Fruit fly (Drosophila melanogaster) whole organism, embryonic: ENCODE results near the gene dachs.

ENCODE experiments used
- Antp ChIP-seq: fragments of 200-800 bp; sonication (Bioruptor generic); optimal IDR thresholded peaks from 3 replicates; lab custom pipeline; 2016; ENCODE audit warnings: missing biosample characterization, missing genetic modification characterization
- Bgb ChIP-seq: fragments of 200-800 bp; sonication (Bioruptor generic); IDR thresholded peaks from 2 replicates; pipeline ENCODE4 v1.3.6; 2022; ENCODE audit warnings: missing biosample characterization, missing genetic modification characterization; ENCODE audit not compliant: partially characterized antibody
- Blimp-1 ChIP-seq: fragments of 200-800 bp; sonication (Bioruptor generic); optimal IDR thresholded peaks from 3 replicates; lab custom pipeline; 2018; ENCODE audit warnings: missing biosample characterization, missing genetic modification characterization, mild to moderate bottlenecking, moderate library complexity, missing genetic modification reagents
- CG10431 ChIP-seq: fragments of 200-800 bp; sonication (Bioruptor generic); optimal IDR thresholded peaks from 3 replicates; lab custom pipeline; 2018; ENCODE audit warnings: missing biosample characterization, mild to moderate bottlenecking, missing genetic modification characterization
- CG10565 ChIP-seq: fragments of 200-800 bp; sonication (Bioruptor generic); optimal IDR thresholded peaks from 3 replicates; lab custom pipeline; 2016; ENCODE audit warnings: missing biosample characterization, mild to moderate bottlenecking, missing genetic modification characterization
- CG10654 ChIP-seq: fragments of 200-800 bp; sonication (Bioruptor generic); optimal IDR thresholded peaks from 2 replicates; lab custom pipeline; 2016; ENCODE audit warnings: missing biosample characterization, missing genetic modification characterization
- CG11085 ChIP-seq: fragments of 200-800 bp; sonication (Bioruptor generic); IDR thresholded peaks from 2 replicates; pipeline ENCODE4 v1.3.6; 2022; ENCODE audit warnings: missing biosample characterization, missing genetic modification characterization
- CG11456 ChIP-seq: fragments of 200-800 bp; sonication (Bioruptor generic); IDR thresholded peaks from 3 replicates; pipeline ENCODE4 v1.3.6; 2022; ENCODE audit warnings: missing biosample characterization, missing genetic modification characterization
- CG12155 ChIP-seq: fragments of 200-800 bp; sonication (Bioruptor generic); optimal IDR thresholded peaks from 3 replicates; lab custom pipeline; 2016; ENCODE audit warnings: missing biosample characterization, missing genetic modification characterization
- CG12391 ChIP-seq: fragments of 200-800 bp; sonication (Bioruptor generic); optimal IDR thresholded peaks from 3 replicates; lab custom pipeline; 2018; ENCODE audit warnings: missing biosample characterization, mild to moderate bottlenecking, missing genetic modification characterization, moderate library complexity
- CG13287 ChIP-seq: fragments of 200-800 bp; sonication (Bioruptor generic); IDR thresholded peaks from 2 replicates; pipeline ENCODE4 v1.3.6; 2022; ENCODE audit warnings: missing biosample characterization, missing genetic modification characterization; ENCODE audit not compliant: partially characterized antibody
- CG13624 ChIP-seq: fragments of 200-800 bp; sonication (Bioruptor generic); optimal IDR thresholded peaks from 2 replicates; lab custom pipeline; 2016; ENCODE audit warnings: missing biosample characterization, missing genetic modification characterization
- CG14014 ChIP-seq: fragments of 200-800 bp; sonication (Bioruptor generic); IDR thresholded peaks from 2 replicates; pipeline ENCODE4 v1.3.6; 2022; ENCODE audit warnings: missing biosample characterization, missing genetic modification characterization
- CG15514 ChIP-seq: fragments of 200-800 bp; sonication (Bioruptor generic); optimal IDR thresholded peaks from 3 replicates; lab custom pipeline; 2017; ENCODE audit warnings: missing biosample characterization, missing genetic modification characterization, mild to moderate bottlenecking, moderate library complexity, missing genetic modification reagents
- CG15696 ChIP-seq: fragments of 200-800 bp; sonication (Bioruptor generic); optimal IDR thresholded peaks from 2 replicates; lab custom pipeline; 2019; ENCODE audit warnings: missing biosample characterization, mild to moderate bottlenecking, missing genetic modification characterization, moderate library complexity
- CG16815 ChIP-seq: fragments of 200-800 bp; sonication (Bioruptor generic); optimal IDR thresholded peaks from 3 replicates; lab custom pipeline; 2017; ENCODE audit warnings: missing biosample characterization, mild to moderate bottlenecking, missing genetic modification characterization
- CG16863 ChIP-seq: fragments of 200-800 bp; sonication (Bioruptor generic); optimal IDR thresholded peaks from 3 replicates; lab custom pipeline; 2016; ENCODE audit warnings: missing biosample characterization, missing genetic modification characterization
- CG18262 ChIP-seq: fragments of 200-800 bp; optimal IDR thresholded peaks from 3 replicates; lab custom pipeline; 2019; ENCODE audit warnings: missing biosample characterization, mild to moderate bottlenecking, missing genetic modification characterization, moderate library complexity
- CG2889 ChIP-seq: fragments of 200-800 bp; sonication (Bioruptor generic); IDR thresholded peaks from 3 replicates; pipeline ENCODE4 v1.3.6; 2022; ENCODE audit warnings: missing biosample characterization, missing genetic modification characterization
- CG6654 ChIP-seq: fragments of 200-800 bp; sonication (Bioruptor generic); optimal IDR thresholded peaks from 2 replicates; lab custom pipeline; 2017; ENCODE audit warnings: missing biosample characterization, mild to moderate bottlenecking, missing genetic modification characterization
- CG7963 ChIP-seq: fragments of 200-800 bp; sonication (Bioruptor generic); IDR thresholded peaks from 3 replicates; pipeline ENCODE4 v1.3.6; 2022; ENCODE audit warnings: missing biosample characterization, missing genetic modification characterization; ENCODE audit not compliant: partially characterized antibody
- CG8478 ChIP-seq: fragments of >200 bp; optimal IDR thresholded peaks from 2 replicates; lab custom pipeline; 2018
- CG9215 ChIP-seq: fragments of 200-800 bp; sonication (Bioruptor generic); IDR thresholded peaks from 2 replicates; pipeline ENCODE4 v1.3.6; 2022; ENCODE audit warnings: missing biosample characterization, missing genetic modification characterization
- D19A ChIP-seq: fragments of 200-800 bp; optimal IDR thresholded peaks from 3 replicates; lab custom pipeline; 2019; ENCODE audit warnings: missing biosample characterization, mild to moderate bottlenecking, missing genetic modification characterization, moderate library complexity
- Doc3 ChIP-seq: fragments of 200-800 bp; sonication (Bioruptor generic); IDR thresholded peaks from 3 replicates; pipeline ENCODE4 v1.3.6; 2022; ENCODE audit warnings: missing biosample characterization, missing genetic modification characterization; ENCODE audit not compliant: partially characterized antibody
- E2f2 ChIP-seq: fragments of 200-800 bp; sonication (Bioruptor generic); IDR thresholded peaks from 2 replicates; pipeline ENCODE4 v1.3.6; 2022; ENCODE audit warnings: missing biosample characterization, missing genetic modification characterization
- Myb ChIP-seq: fragments of 200-800 bp; sonication (Bioruptor generic); optimal IDR thresholded peaks from 2 replicates; lab custom pipeline; 2016; ENCODE audit warnings: missing biosample characterization, missing genetic modification characterization
- Oaz ChIP-seq: fragments of 200-800 bp; sonication (Bioruptor generic); IDR thresholded peaks from 2 replicates; pipeline ENCODE4 v1.3.6; 2022; ENCODE audit warnings: missing biosample characterization, missing genetic modification characterization
- Oli ChIP-seq: fragments of 200-800 bp; sonication (Bioruptor generic); optimal IDR thresholded peaks from 2 replicates; lab custom pipeline; 2018; ENCODE audit warnings: missing biosample characterization, mild to moderate bottlenecking, missing genetic modification characterization, moderate library complexity
- Opbp ChIP-seq: fragments of 200-800 bp; sonication (Bioruptor generic); IDR thresholded peaks from 3 replicates; pipeline ENCODE4 v1.3.6; 2022; ENCODE audit warnings: missing biosample characterization, missing genetic modification characterization; ENCODE audit not compliant: partially characterized antibody
- Rx ChIP-seq: fragments of 200-800 bp; sonication (Bioruptor generic); IDR thresholded peaks from 2 replicates; pipeline ENCODE4 v1.3.6; 2022; ENCODE audit warnings: missing biosample characterization, missing genetic modification characterization
- Scr ChIP-seq: fragments of 200-800 bp; sonication (Bioruptor generic); IDR thresholded peaks from 2 replicates; pipeline ENCODE4 v1.3.6; 2022; ENCODE audit warnings: missing biosample characterization, missing genetic modification characterization; ENCODE audit not compliant: partially characterized antibody
- al ChIP-seq: fragments of 200-800 bp; sonication (Bioruptor generic); IDR thresholded peaks from 2 replicates; pipeline ENCODE4 v1.3.6; 2022; ENCODE audit warnings: missing biosample characterization, missing genetic modification characterization
- amos ChIP-seq: fragments of 200-800 bp; sonication (Bioruptor generic); IDR thresholded peaks from 2 replicates; pipeline ENCODE4 v1.3.6; 2022; ENCODE audit warnings: missing biosample characterization, missing genetic modification characterization; ENCODE audit not compliant: partially characterized antibody
- ato ChIP-seq: fragments of 200-800 bp; sonication (Bioruptor generic); IDR thresholded peaks from 2 replicates; pipeline ENCODE4 v1.3.6; 2022; ENCODE audit warnings: missing biosample characterization, missing genetic modification characterization; ENCODE audit not compliant: partially characterized antibody
- bbx ChIP-seq: fragments of 200-800 bp; sonication (Bioruptor generic); IDR thresholded peaks from 2 replicates; pipeline ENCODE4 v1.3.6; 2022; ENCODE audit warnings: missing biosample characterization, missing genetic modification characterization; ENCODE audit not compliant: partially characterized antibody
- bcd ChIP-seq: fragments of 200-800 bp; sonication (Bioruptor generic); optimal IDR thresholded peaks from 2 replicates; lab custom pipeline; 2017; ENCODE audit warnings: missing biosample characterization, mild to moderate bottlenecking, missing genetic modification characterization
- bsh ChIP-seq, 2 experiments: fragments of 200-800 bp; sonication (Bioruptor generic); optimal IDR thresholded peaks; 2 replicates each; lab custom pipeline; 2017 to 2018; ENCODE audit warnings: mild to moderate bottlenecking in 2 of 2, missing biosample characterization in 2 of 2, missing genetic modification characterization in 2 of 2, moderate library complexity in 1 of 2
- dysf ChIP-seq: fragments of 200-800 bp; sonication (Bioruptor generic); IDR thresholded peaks from 3 replicates; pipeline ENCODE4 v1.3.6; 2022; ENCODE audit warnings: missing biosample characterization, missing genetic modification characterization
- en ChIP-seq: fragments of 200-800 bp; sonication (Bioruptor generic); optimal IDR thresholded peaks from 2 replicates; lab custom pipeline; 2016; ENCODE audit warnings: missing biosample characterization, missing genetic modification characterization
- jigr1 ChIP-seq: fragments of 200-800 bp; sonication (Bioruptor generic); IDR thresholded peaks from 3 replicates; pipeline ENCODE4 v1.3.6; 2022; ENCODE audit warnings: missing biosample characterization, missing genetic modification characterization
- mirr ChIP-seq: fragments of 200-800 bp; sonication (Bioruptor generic); optimal IDR thresholded peaks from 3 replicates; lab custom pipeline; 2018; ENCODE audit warnings: missing biosample characterization, mild to moderate bottlenecking, missing genetic modification characterization
- peb ChIP-seq: fragments of 200-800 bp; sonication (Bioruptor generic); IDR thresholded peaks from 2 replicates; pipeline ENCODE4 v1.3.6; 2022; ENCODE audit warnings: missing biosample characterization, missing genetic modification characterization
- pzg ChIP-seq: fragments of 200-800 bp; sonication (Bioruptor generic); optimal IDR thresholded peaks from 3 replicates; lab custom pipeline; 2018; ENCODE audit warnings: missing biosample characterization, mild to moderate bottlenecking, missing genetic modification characterization, moderate library complexity
- row ChIP-seq: fragments of 200-800 bp; sonication (Bioruptor generic); IDR thresholded peaks from 3 replicates; pipeline ENCODE4 v1.3.6; 2022; ENCODE audit warnings: missing biosample characterization, missing genetic modification characterization
- sisA ChIP-seq: fragments of 200-800 bp; sonication (Bioruptor generic); IDR thresholded peaks from 2 replicates; pipeline ENCODE4 v1.3.6; 2022; ENCODE audit warnings: missing biosample characterization, missing genetic modification characterization
- stwl ChIP-seq: fragments of 200-800 bp; sonication (Bioruptor generic); optimal IDR thresholded peaks from 3 replicates; lab custom pipeline; 2018; ENCODE audit warnings: missing biosample characterization, mild to moderate bottlenecking, missing genetic modification characterization, moderate library complexity
- vfl ChIP-seq: fragments of 200-800 bp; sonication (Bioruptor generic); optimal IDR thresholded peaks from 2 replicates; lab custom pipeline; 2016; ENCODE audit warnings: missing biosample characterization, missing genetic modification characterization
- vnd ChIP-seq: fragments of 200-800 bp; sonication (Bioruptor generic); IDR thresholded peaks from 3 replicates; pipeline ENCODE4 v1.3.6; 2022; ENCODE audit warnings: missing biosample characterization, missing genetic modification characterization; ENCODE audit not compliant: partially characterized antibody
- zen2 ChIP-seq: fragments of 200-800 bp; sonication (Bioruptor generic); IDR thresholded peaks from 3 replicates; pipeline ENCODE4 v1.3.6; 2022; ENCODE audit warnings: missing biosample characterization, missing genetic modification characterization; ENCODE audit not compliant: partially characterized antibody

dachs gene

DNA sequence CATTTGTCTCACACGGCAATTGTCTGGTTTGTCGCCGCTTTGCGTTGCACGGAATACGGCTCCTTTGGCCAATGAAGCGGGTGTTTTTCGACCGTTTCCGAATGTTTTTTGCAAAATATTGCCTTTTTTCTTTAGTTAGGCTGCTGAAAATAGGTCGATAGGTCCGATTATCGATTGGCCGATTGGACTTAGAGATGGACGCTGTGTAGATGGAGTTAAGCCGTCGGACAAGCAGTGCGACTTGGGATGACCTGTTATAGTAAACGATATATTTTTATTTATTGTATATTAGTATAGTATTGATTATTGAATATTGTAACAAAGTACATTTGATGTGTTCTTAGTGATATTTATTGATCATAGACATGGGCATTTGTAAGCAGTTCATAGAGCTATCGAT is 61.7 kb downstream of the dachs start, which contains the start of the genes lmgA and lmgB (continued):
- TF ChIP-seq jigr1 (no peak), CG11085 (GFP tag; lab: Robert Waterston, UW) (0 out of 2 replicates have a peak, but pooled peaks have one; percentile 9), CG10565 (GFP tag; lab: Kevin White, UChicago) (no peak), CG11456 (GFP tag; lab: Robert Waterston, UW) (peak; percentile 16; the same call in 1 of the 3 replicates), al (GFP tag; lab: Robert Waterston, UW) (0 out of 2 replicates have a peak, but pooled peaks have one; percentile 27), Opbp (GFP tag; lab: Robert Waterston, UW) (peak; percentile 88), CG14014 (GFP tag; lab: Robert Waterston, UW) (0 out of 2 replicates have a peak, but pooled peaks have one; percentile 9), Oli (tag; lab: Kevin White, UChicago) (no peak), zen2 (GFP tag; lab: Robert Waterston, UW) (peak; percentile 76), bbx (GFP tag; lab: Robert Waterston, UW) (peak; percentile 82), CG9215 (GFP tag; lab: Robert Waterston, UW) (no peak), CG13624 (GFP tag; lab: Kevin White, UChicago) (no peak), CG16815 (GFP tag; lab: Kevin White, UChicago) (no peak), CG10431 (GFP tag; lab: Kevin White, UChicago) (no peak), en (GFP tag; lab: Kevin White, UChicago) (no peak), ato (GFP tag; lab: Robert Waterston, UW) (peak; percentile 89), CG12155 (GFP tag; lab: Kevin White, UChicago) (peak; percentile 47), bcd (GFP tag; lab: Kevin White, UChicago) (peak; percentile 58), vfl (peak; percentile 57), CG15514 (GFP tag; lab: Kevin White, UChicago) (peak; percentile 56), Blimp-1 (peak; percentile 31), dysf (GFP tag; lab: Robert Waterston, UW) (peak; percentile 17; the same call in 1 of the 3 replicates), row (GFP tag; lab: Robert Waterston, UW) (peak; percentile 61), peb (GFP tag; lab: Robert Waterston, UW) (no peak), vnd (GFP tag; lab: Robert Waterston, UW) (peak; percentile 88), Oaz (GFP tag; lab: Robert Waterston, UW) (no peak), CG2889 (GFP tag; lab: Robert Waterston, UW) (no peak), Bgb (GFP tag; lab: Robert Waterston, UW) (peak; percentile 86), CG6654 (GFP tag; lab: Kevin White, UChicago) (no peak), CG18262 (tag; lab: Kevin White, UChicago) (peak; percentile 28), bsh (GFP tag; optimal IDR thresholded peaks at IDR 0.05; lab: Kevin White, UChicago) (peak in 1 of 2 experiments; percentile 29), Antp (no peak), CG12391 (peak; percentile 70), Rx (GFP tag; lab: Robert Waterston, UW) (no peak), amos (GFP tag; lab: Robert Waterston, UW) (peak; percentile 85; the same call in 1 of the 2 replicates), stwl (peak; percentile 88), CG13287 (peak; percentile 89), CG15696 (tag; lab: Kevin White, UChicago) (peak; percentile 16), Myb (GFP tag; lab: Kevin White, UChicago) (peak; percentile 11), Doc3 (GFP tag; lab: Robert Waterston, UW) (peak; percentile 79), D19A (tag; lab: Kevin White, UChicago) (peak; percentile 1), CG8478 (lab: Kevin White, UChicago) (no peak), CG7963 (GFP tag; lab: Robert Waterston, UW) (peak; percentile 87), Scr (GFP tag; lab: Robert Waterston, UW) (peak; percentile 90), mirr (GFP tag; lab: Kevin White, UChicago) (no peak), CG10654 (peak; percentile 60), pzg (GFP tag; lab: Kevin White, UChicago) (peak; percentile 80), E2f2 (GFP tag; lab: Robert Waterston, UW) (peak; percentile 91), CG16863 (GFP tag; lab: Kevin White, UChicago) (no peak), sisA (peak; percentile 55; the same call in 1 of the 2 replicates)
